Worm (Caenorhabditis elegans) whole organism, late embryonic: ENCODE results near the gene unc-98.

Experiments
- lin-11 ChIP-seq: fragments of 200-800 bp; sonication (Bioruptor generic); optimal IDR thresholded peaks from 2 replicates; lab custom pipeline; 2018; ENCODE audit warnings: mild to moderate bottlenecking, missing genetic modification characterization, missing compliant biosample characterization
- nhr-11 ChIP-seq: fragments of 150-350 bp; optimal IDR thresholded peaks from 2 replicates; lab custom pipeline; 2014; ENCODE audit warnings: missing biosample characterization, missing genetic modification characterization

DNA sequence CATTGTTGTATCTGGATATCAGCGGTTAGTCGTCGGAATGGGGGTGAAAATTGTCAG lies at the start of gene unc-98, which contains the start of gene F08C6.18:
- no peak for TF ChIP-seq lin-11 (tag; lab: Kevin White, UChicago)
- TF ChIP-seq nhr-11 (tag; lab: Kevin White, UChicago), result no peak
